Worm (Caenorhabditis elegans) whole organism, dauer: ENCODE results near the gene srh-181.
"Not testable (repeated sequence)": the region's sequence is repeated elsewhere in the genome, so short reads cannot be mapped to it uniquely, and the experiment has no call there.

ENCODE experiments used
- unc-62 ChIP-seq: sonication (generic microtip); optimal IDR thresholded peaks from 2 replicates; lab custom pipeline; 2017; ENCODE audit warnings: missing biosample characterization, missing genetic modification reagents, missing genetic modification characterization

Gene srh-181

ce11 chrV:18474223-18474622 lies at the start of gene srh-181:
Gene srh-181, plus strand, starts transcription at chrV:18474523.
- no peak for TF ChIP-seq unc-62

DNA sequence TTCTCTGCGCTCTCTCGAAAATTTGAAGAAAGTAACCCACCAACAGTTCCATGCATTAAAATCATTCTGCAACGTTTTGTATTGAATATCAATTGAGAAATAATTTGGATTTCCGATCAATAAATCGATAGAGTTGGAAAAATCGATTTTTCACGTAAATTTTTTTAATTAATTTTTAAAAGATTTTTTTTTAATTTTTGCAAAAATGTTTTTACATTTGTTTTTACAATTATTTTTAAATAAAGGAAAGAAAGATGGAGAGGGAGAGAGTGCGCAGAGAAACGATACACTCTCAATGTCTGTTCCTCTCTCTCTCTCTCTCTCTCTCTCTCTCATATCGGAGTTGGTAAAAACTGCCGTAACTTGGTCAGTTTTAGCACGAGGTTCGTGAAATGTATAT lies 48.8 kb upstream of the srh-181 start, which contains the start of gene ZK262.19:
TSS of gene ZK262.19 (minus strand) at position 101 of the 400 bp plus-strand sequence.
- TF ChIP-seq unc-62 = no peak

ce11 chrV:18426280-18426679 lies 48.0 kb upstream of the srh-181 start, which contains the start of gene srw-83:
Gene srw-83, plus strand, starts transcription at chrV:18426580.
- TF ChIP-seq unc-62 = no peak

DNA sequence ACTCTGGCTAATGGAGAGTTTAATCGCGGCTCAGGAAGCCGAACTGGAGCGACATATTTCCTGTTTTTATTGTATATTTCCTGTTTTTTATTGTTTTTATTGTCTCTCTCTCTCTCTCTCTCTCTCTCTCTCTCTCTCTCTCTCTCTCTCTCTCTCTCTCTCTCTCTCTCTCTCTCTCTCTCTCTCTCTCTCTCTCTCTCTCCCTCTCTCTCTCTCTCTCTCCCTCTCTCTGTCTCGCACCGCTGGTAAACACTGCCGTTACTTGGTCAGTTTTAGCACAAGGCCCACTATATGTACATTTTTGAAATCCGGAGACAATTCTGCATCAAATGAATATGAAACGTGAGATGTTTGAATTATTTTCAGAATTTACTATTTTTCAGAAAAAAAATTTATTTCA lies 43.5 kb upstream of the srh-181 start:
- no peak for TF ChIP-seq unc-62

DNA sequence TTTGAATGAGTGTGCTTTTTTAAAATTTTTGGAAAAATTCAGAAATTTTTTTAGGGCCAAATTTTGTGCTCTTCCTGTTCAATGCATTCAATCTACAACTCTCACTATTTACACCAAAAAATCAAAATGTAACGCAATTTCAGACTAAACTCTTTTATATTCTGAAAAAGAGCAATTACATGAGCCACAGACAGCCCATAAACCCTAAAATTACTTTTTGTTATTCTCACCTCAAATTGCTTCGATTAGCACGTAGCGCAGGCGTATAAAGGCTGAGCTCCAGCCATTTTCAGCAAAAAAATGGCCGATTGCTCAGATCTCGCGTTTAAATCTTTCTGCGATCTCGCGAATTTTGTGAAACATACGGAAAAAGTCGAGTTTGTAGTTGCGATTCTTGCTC lies 42.9 kb upstream of the srh-181 start, which contains the start of gene srw-82:
TSS of gene srw-82 (plus strand) at position 301 of the 400 bp plus-strand sequence.
- TF ChIP-seq unc-62 = no peak

DNA sequence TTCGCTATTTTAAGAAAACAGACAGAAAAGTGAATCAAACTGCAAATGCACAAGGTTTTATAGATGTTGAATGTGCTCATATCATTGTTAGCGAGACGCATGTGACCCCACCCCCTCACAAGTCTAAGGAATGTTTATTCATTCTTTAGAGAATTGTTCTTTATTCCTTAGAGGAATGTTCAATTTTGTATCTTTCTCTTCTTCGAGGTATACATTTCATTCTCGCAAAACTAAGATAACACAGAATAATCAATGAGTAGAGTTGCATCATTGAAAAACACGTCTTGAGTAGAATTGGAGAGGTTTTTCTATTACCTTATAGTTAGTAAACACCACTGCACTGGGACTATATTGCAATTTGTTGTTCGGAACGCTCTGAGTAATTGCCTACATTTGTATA lies 39.4 kb upstream of the srh-181 start, which contains the start of gene ZK262.20:
TSS of gene ZK262.20 (minus strand) at position 101 of the 400 bp plus-strand sequence.
- TF ChIP-seq unc-62 = no peak

ce11 chrV:18438081-18438480 lies 36.2 kb upstream of the srh-181 start, which contains the start of gene ZK262.8:
Gene ZK262.8, plus strand, starts transcription at chrV:18438381.
- no peak for TF ChIP-seq unc-62

DNA sequence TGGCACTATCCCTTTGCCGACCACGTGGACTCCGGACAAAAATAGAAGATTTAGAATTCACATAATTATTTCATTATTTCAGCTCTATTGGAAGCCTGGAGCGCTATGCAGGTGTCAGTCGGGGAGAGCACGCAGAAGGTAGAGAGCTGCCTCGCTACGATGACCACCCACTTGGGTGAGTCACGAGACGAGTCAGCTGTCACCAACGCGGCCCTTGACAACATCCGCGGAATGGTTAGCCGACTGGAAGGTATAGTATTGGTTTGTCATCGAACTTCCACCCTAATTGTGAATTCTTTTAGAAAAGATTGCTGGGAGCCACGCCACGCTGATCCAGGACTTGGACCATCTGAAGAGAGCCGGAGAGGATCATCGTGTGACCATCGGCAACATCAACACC lies 34.9 kb upstream of the srh-181 start, which contains the start of gene ZK262.9:
TSS of gene ZK262.9 (plus strand) at position 301 of the 400 bp plus-strand sequence.
- TF ChIP-seq unc-62 = not testable (repeated sequence)

ce11 chrV:18444118-18444517 lies 30.2 kb upstream of the srh-181 start, which contains the start of gene ZK228.1:
Gene ZK228.1, plus strand, starts transcription at chrV:18444418.
- TF ChIP-seq unc-62 = no peak

DNA sequence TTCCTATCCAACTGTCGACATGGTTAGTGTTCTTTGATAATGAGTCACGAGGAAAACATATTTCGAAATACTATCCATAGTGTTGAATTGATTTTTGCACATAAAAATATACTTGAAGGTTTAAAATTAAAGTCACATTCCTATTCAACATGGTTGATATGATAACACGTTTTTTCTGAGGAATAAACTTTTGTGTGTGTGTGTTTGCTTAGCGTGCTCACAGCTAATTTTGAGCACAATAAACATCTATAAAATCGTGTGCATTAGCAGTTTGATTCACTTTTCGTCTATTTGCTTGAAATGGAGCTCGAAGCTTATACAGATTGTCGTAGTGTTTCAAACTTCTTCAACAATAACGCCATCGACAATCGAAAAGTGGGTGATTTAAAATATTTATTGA lies 17.7 kb upstream of the srh-181 start, which contains the start of gene ZK228.10:
TSS of gene ZK228.10 (plus strand) at position 301 of the 400 bp plus-strand sequence.
- TF ChIP-seq unc-62 = no peak

ce11 chrV:18461200-18461728 lies 13.1 kb upstream of the srh-181 start, which contains the start of gene ZK228.3:
Gene ZK228.3, minus strand, starts transcription at chrV:18461250.
- no peak for TF ChIP-seq unc-62

DNA sequence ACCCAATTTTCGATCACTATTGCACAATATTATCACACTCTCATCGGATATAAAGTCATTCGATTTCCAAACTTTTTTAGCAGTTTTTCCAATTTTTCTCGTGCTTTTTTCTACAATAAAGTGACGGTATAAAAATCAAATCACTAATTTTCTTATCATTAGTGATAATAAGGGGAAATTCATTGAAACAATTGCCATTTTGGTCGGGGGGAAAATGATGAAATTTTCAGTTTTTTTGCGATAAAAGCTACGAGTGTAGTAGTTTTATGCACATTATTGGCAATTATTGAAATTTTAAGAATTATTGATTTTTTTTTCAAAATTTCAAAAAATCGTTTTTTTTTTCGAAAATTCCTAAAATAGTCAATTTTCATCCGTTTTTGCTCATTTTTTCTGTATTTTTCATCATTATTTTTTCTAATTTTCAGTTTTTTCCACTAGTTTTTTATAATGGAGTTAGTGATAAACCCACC lies 11.9 kb upstream of the srh-181 start, which contains the start of gene ZK228.4:
TSS of gene ZK228.4 (plus strand) at position 423 of the 473 bp plus-strand sequence.
- no peak for TF ChIP-seq unc-62

DNA sequence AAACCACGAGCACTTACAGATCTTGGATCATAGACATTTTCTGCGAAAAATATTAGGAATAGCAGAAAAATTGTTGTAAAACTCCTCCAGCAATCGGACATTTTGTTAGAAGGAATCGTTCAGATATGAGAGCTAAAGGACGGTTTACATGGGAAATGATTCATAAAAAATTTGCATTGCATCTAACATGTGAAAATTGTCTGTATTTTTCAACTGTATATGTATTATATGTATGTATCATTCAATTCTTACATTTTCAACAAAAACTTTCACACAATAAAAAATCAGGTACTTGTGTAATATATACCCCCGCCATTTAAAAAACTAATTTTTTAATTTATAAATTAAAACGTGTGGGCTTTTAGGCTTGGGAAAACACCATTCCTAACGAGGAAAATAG lies 6.2 kb upstream of the srh-181 start, which contains the start of gene ZK228.13:
TSS of gene ZK228.13 (minus strand) at position 101 of the 400 bp plus-strand sequence.
- TF ChIP-seq unc-62 = no peak

- no peak for TF ChIP-seq unc-62
Observed at ce11 chrV:18473415-18473814, 908 bp upstream of the srh-181 start, which contains the start of gene srh-182. Gene srh-182, minus strand, starts transcription at chrV:18473515.

DNA sequence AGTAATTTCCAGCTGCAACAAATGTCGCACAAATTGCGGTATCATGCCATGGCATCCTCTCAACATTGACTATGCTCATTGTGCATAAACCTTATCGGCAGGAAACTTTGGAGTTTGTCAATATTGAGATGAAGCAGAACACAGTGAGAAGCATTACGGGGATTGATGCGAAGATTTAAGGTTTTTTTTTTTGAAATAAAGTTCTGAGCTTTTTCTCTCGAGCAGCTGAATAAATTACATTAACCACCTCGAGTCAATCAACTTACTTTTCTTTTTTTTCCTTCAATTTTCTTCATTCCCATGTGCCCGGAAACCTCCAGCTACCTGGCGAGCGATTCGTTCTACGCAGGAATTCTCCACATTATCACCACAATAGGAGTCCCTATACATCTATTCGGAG lies 1.8 kb downstream of the srh-181 start, which contains the start of gene srh-179:
TSS of gene srh-179 (plus strand) at position 301 of the 400 bp plus-strand sequence.
- no peak for TF ChIP-seq unc-62

DNA sequence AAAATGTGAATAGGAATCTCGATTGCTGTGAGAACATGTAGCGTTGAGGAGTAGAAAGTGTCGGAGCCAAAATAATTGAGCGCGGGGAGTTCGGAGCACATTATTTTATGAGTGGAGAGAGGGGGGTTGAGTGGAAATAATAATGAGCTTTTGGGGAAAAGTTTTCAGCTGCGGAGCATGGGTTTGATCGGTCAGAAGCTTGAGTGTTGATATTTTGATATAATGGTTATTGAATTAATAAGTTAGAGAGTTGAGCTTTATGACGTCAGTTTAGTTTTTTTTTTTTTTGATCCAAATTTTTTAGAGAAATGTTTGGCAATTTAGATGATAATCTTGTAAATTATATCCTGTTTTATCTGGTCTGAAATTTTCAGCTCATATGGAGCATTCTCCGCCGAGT lies 5.9 kb downstream of the srh-181 start, which contains the start of gene srh-178:
TSS of gene srh-178 (minus strand) at position 101 of the 400 bp plus-strand sequence.
- TF ChIP-seq unc-62 = no peak

ce11 chrV:18487158-18487557 lies 12.8 kb downstream of the srh-181 start, which contains the start of gene Y51A2D.18:
Gene Y51A2D.18, minus strand, starts transcription at chrV:18487258.
- no peak for TF ChIP-seq unc-62
